Worm (Caenorhabditis elegans) whole organism, L4 larva: Measurements from ENCODE around the gene nhr-195.

Source experiments
- D1046.2 ChIP-seq: fragments of 200-800 bp; sonication (Bioruptor generic); IDR thresholded peaks from 2 replicates; pipeline ENCODE4 v1.3.6; 2022; ENCODE audit warnings: missing genetic modification characterization, missing compliant biosample characterization
- F44E2.7 ChIP-seq: fragments of 200-800 bp; sonication (Bioruptor generic); IDR thresholded peaks from 2 replicates; pipeline ENCODE4 v2.1.2; 2022; ENCODE audit warnings: missing genetic modification characterization, missing compliant biosample characterization
- F49E8.2 ChIP-seq: sonication (generic microtip); optimal IDR thresholded peaks from 2 replicates; lab custom pipeline; 2016; ENCODE audit warnings: missing compliant biosample characterization, mild to moderate bottlenecking, missing genetic modification characterization, borderline replicate concordance
- R02D3.7 ChIP-seq: fragments of 150-350 bp; sonication (generic microtip); optimal IDR thresholded peaks from 3 replicates; lab custom pipeline; 2014; ENCODE audit warnings: missing biosample characterization, missing genetic modification characterization
- T20F7.1 ChIP-seq: fragments of 200-800 bp; sonication (Bioruptor generic); optimal IDR thresholded peaks from 2 replicates; lab custom pipeline; 2018; ENCODE audit warnings: mild to moderate bottlenecking, missing genetic modification characterization, missing compliant biosample characterization
- Y48G9A.11 ChIP-seq: fragments of 200-800 bp; sonication (Bioruptor generic); IDR thresholded peaks from 2 replicates; pipeline ENCODE4 v1.3.6; 2022; ENCODE audit warnings: missing genetic modification reagents, missing genetic modification characterization, missing compliant biosample characterization
- Y75B8A.6 ChIP-seq: fragments of 200-800 bp; sonication (Bioruptor generic); IDR thresholded peaks from 2 replicates; pipeline ENCODE4 v1.3.6; 2022; ENCODE audit warnings: missing genetic modification reagents, missing genetic modification characterization, missing compliant biosample characterization
- aha-1 ChIP-seq: fragments of 150-350 bp; peaks from one replicate; lab custom pipeline; 2014; ENCODE audit warnings: missing biosample characterization, missing genetic modification characterization
- attf-4 ChIP-seq: sonication (generic microtip); optimal IDR thresholded peaks from 3 replicates; lab custom pipeline; 2017; ENCODE audit warnings: missing biosample characterization, missing genetic modification characterization
- ceh-32 ChIP-seq: sonication (generic microtip); optimal IDR thresholded peaks from 2 replicates; lab custom pipeline; 2016; ENCODE audit warnings: mild to moderate bottlenecking, missing genetic modification characterization, missing compliant biosample characterization; ENCODE audit not compliant: poor library complexity
- ceh-44 ChIP-seq: fragments of 200-800 bp; sonication (Bioruptor generic); IDR thresholded peaks from 2 replicates; pipeline ENCODE4 v1.3.6; 2022; ENCODE audit warnings: missing genetic modification reagents, missing genetic modification characterization, missing compliant biosample characterization
- ceh-62 ChIP-seq: sonication (generic microtip); optimal IDR thresholded peaks from 2 replicates; lab custom pipeline; 2017; ENCODE audit warnings: missing biosample characterization, missing genetic modification characterization
- ceh-82 ChIP-seq: sonication (generic microtip); optimal IDR thresholded peaks from 2 replicates; lab custom pipeline; 2017; ENCODE audit warnings: missing biosample characterization, missing genetic modification characterization
- ces-1 ChIP-seq: fragments of 150-350 bp; sonication (generic microtip); optimal IDR thresholded peaks from 4 replicates; lab custom pipeline; 2014; ENCODE audit warnings: missing biosample characterization, missing genetic modification reagents, missing genetic modification characterization
- cey-2 ChIP-seq: sonication (generic microtip); optimal IDR thresholded peaks from 3 replicates; lab custom pipeline; 2017; ENCODE audit warnings: missing genetic modification characterization, mild to moderate bottlenecking, missing compliant biosample characterization, antibody characterized with exemption, borderline replicate concordance; ENCODE audit not compliant: insufficient read depth
- ctbp-1 ChIP-seq: fragments of 200-800 bp; sonication (Bioruptor generic); IDR thresholded peaks from 2 replicates; pipeline ENCODE4 v1.3.6; 2022; ENCODE audit warnings: missing genetic modification reagents, missing genetic modification characterization, missing compliant biosample characterization
- daf-12 ChIP-seq: fragments of 150-350 bp; optimal IDR thresholded peaks from 2 replicates; lab custom pipeline; 2014; ENCODE audit warnings: missing biosample characterization, missing genetic modification reagents, missing genetic modification characterization
- daf-19 ChIP-seq: fragments of 200-800 bp; sonication (Bioruptor generic); conservative IDR thresholded peaks from 2 replicates; pipeline ENCODE4 v1.3.6; 2022; ENCODE audit warnings: missing genetic modification characterization, missing compliant biosample characterization
- dmd-9 ChIP-seq: fragments of 200-800 bp; sonication (Bioruptor generic); IDR thresholded peaks from 2 replicates; pipeline ENCODE4 v1.3.6; 2022; ENCODE audit warnings: missing genetic modification reagents, missing genetic modification characterization, missing compliant biosample characterization
- fos-1 ChIP-seq: fragments of 150-350 bp; optimal IDR thresholded peaks from 2 replicates; lab custom pipeline; 2014; ENCODE audit warnings: missing biosample characterization, missing genetic modification characterization
- gei-8 ChIP-seq: fragments of 200-800 bp; sonication (Bioruptor generic); optimal IDR thresholded peaks from 2 replicates; lab custom pipeline; 2018; ENCODE audit warnings: mild to moderate bottlenecking, missing genetic modification characterization, missing compliant biosample characterization
- lin-13 ChIP-seq: fragments of 150-350 bp; optimal IDR thresholded peaks from 2 replicates; lab custom pipeline; 2014; ENCODE audit warnings: missing biosample characterization, missing genetic modification reagents, missing genetic modification characterization
- lin-39 ChIP-seq: fragments of 150-350 bp; optimal IDR thresholded peaks from 2 replicates; lab custom pipeline; 2014; ENCODE audit warnings: missing biosample characterization, missing genetic modification reagents, missing genetic modification characterization
- lsy-2 ChIP-seq, 2 experiments: fragments of 150-350 bp in 1 of 2; sonication (generic microtip) in 1 of 2; optimal IDR thresholded peaks; 2 replicates each; lab custom pipeline; 2014 to 2017; ENCODE audit warnings: missing biosample characterization in 2 of 2, missing genetic modification characterization in 2 of 2
- mdt-29 ChIP-seq: fragments of 200-800 bp; sonication (Bioruptor generic); IDR thresholded peaks from 2 replicates; pipeline ENCODE4 v1.3.6; 2022; ENCODE audit warnings: missing genetic modification reagents, missing genetic modification characterization, missing compliant biosample characterization
- mep-1 ChIP-seq: fragments of 150-350 bp; sonication (generic microtip); optimal IDR thresholded peaks from 3 replicates; lab custom pipeline; 2014; ENCODE audit warnings: missing biosample characterization, missing genetic modification characterization
- mes-2 ChIP-seq: sonication (generic microtip); optimal IDR thresholded peaks from 2 replicates; lab custom pipeline; 2016; ENCODE audit warnings: missing genotype, mild to moderate bottlenecking, missing genetic modification characterization, missing compliant biosample characterization; ENCODE audit not compliant: poor library complexity, severe bottlenecking
- mxl-2 ChIP-seq: fragments of 200-800 bp; sonication (Bioruptor generic); conservative IDR thresholded peaks from 2 replicates; pipeline ENCODE4 v1.3.6; 2022; ENCODE audit warnings: missing genetic modification reagents, missing genetic modification characterization, missing compliant biosample characterization
- mxl-3 ChIP-seq: fragments of 200-800 bp; sonication (Bioruptor generic); optimal IDR thresholded peaks from 2 replicates; lab custom pipeline; 2018; ENCODE audit warnings: mild to moderate bottlenecking, missing genetic modification characterization, missing compliant biosample characterization
- nhr-102 ChIP-seq: sonication (generic microtip); optimal IDR thresholded peaks from 2 replicates; lab custom pipeline; 2016; ENCODE audit warnings: mild to moderate bottlenecking, missing genetic modification characterization, moderate library complexity, missing compliant biosample characterization
- nhr-11 ChIP-seq: fragments of 150-350 bp; optimal IDR thresholded peaks from 2 replicates; lab custom pipeline; 2014; ENCODE audit warnings: missing biosample characterization, missing genetic modification characterization
- nhr-237 ChIP-seq: sonication (generic microtip); optimal IDR thresholded peaks from 2 replicates; lab custom pipeline; 2017; ENCODE audit warnings: missing biosample characterization, missing genetic modification characterization
- nhr-25 ChIP-seq: sonication (generic microtip); optimal IDR thresholded peaks from 2 replicates; lab custom pipeline; 2017; ENCODE audit warnings: missing genetic modification characterization, mild to moderate bottlenecking, missing compliant biosample characterization, antibody characterized with exemption, moderate library complexity, borderline replicate concordance; ENCODE audit not compliant: insufficient read depth
- nhr-41 ChIP-seq: fragments of 200-800 bp; sonication (Bioruptor generic); IDR thresholded peaks from 2 replicates; pipeline ENCODE4 v1.3.6; 2022; ENCODE audit warnings: missing genetic modification reagents, missing genetic modification characterization, missing compliant biosample characterization
- nhr-42 ChIP-seq: fragments of 200-800 bp; sonication (Bioruptor generic); IDR thresholded peaks from 2 replicates; pipeline ENCODE4 v1.3.6; 2022; ENCODE audit warnings: missing genetic modification characterization, missing compliant biosample characterization
- nhr-48 ChIP-seq: sonication (generic microtip); optimal IDR thresholded peaks from 2 replicates; lab custom pipeline; 2016; ENCODE audit warnings: mild to moderate bottlenecking, missing genetic modification characterization, missing compliant biosample characterization
- nhr-77 ChIP-seq: fragments of 150-350 bp; optimal IDR thresholded peaks from 2 replicates; lab custom pipeline; 2014; ENCODE audit warnings: missing biosample characterization, missing genetic modification characterization
- rbr-2 ChIP-seq: sonication (generic microtip); optimal IDR thresholded peaks from 2 replicates; lab custom pipeline; 2016; ENCODE audit warnings: missing genotype, missing genetic modification characterization, missing compliant biosample characterization
- saeg-2 ChIP-seq: fragments of 200-800 bp; sonication (Bioruptor generic); IDR thresholded peaks from 2 replicates; pipeline ENCODE4 v1.3.6; 2022; ENCODE audit warnings: missing genetic modification reagents, missing genetic modification characterization, missing compliant biosample characterization
- sdz-12 ChIP-seq: fragments of 200-800 bp; sonication (Bioruptor generic); optimal IDR thresholded peaks from 2 replicates; lab custom pipeline; 2018; ENCODE audit warnings: mild to moderate bottlenecking, missing genetic modification characterization, missing compliant biosample characterization
- skn-1 ChIP-seq: fragments of 150-350 bp; optimal IDR thresholded peaks from 2 replicates; lab custom pipeline; 2014; ENCODE audit warnings: missing biosample characterization, missing genetic modification characterization
- spr-1 ChIP-seq: sonication (generic microtip); optimal IDR thresholded peaks from 2 replicates; lab custom pipeline; 2016; ENCODE audit warnings: mild to moderate bottlenecking, missing genetic modification characterization, missing compliant biosample characterization
- tag-97 ChIP-seq: fragments of 200-800 bp; sonication (Bioruptor generic); IDR thresholded peaks from 2 replicates; pipeline ENCODE4 v1.3.6; 2022; ENCODE audit warnings: missing genetic modification characterization, missing compliant biosample characterization
- unc-39 ChIP-seq: sonication (generic microtip); optimal IDR thresholded peaks from 2 replicates; lab custom pipeline; 2017; ENCODE audit warnings: missing biosample characterization, missing genetic modification characterization
- unc-62 ChIP-seq, 3 experiments: fragments of 150-350 bp in 1 of 3; sonication (generic microtip); optimal IDR thresholded peaks in 2 of 3; peaks in 1 of 3; 1 replicate in 1 of 3; 2 replicates in 2 of 3; lab custom pipeline; 2014 to 2017; ENCODE audit warnings: missing biosample characterization in 3 of 3, missing genetic modification characterization in 3 of 3, missing genetic modification reagents in 3 of 3, missing genotype in 1 of 3
- vab-7 ChIP-seq: fragments of 200-800 bp; sonication (Bioruptor generic); IDR thresholded peaks from 2 replicates; pipeline ENCODE4 v1.3.6; 2022; ENCODE audit warnings: missing genetic modification reagents, missing genetic modification characterization, missing compliant biosample characterization
- ztf-11 ChIP-seq: fragments of 150-350 bp; optimal IDR thresholded peaks from 2 replicates; lab custom pipeline; 2014; ENCODE audit warnings: missing biosample characterization, missing genetic modification characterization
- ztf-7 ChIP-seq: fragments of 150-350 bp; optimal IDR thresholded peaks from 2 replicates; lab custom pipeline; 2014; ENCODE audit warnings: missing biosample characterization, missing genetic modification characterization

Gene nhr-195

ce11 chrV:8936791-8937475 lies 35.2 kb downstream of the nhr-195 start (continued):
- TF ChIP-seq lin-39 (no peak), nhr-11 (tag; lab: Kevin White, UChicago) (peak; percentile 33), sdz-12 (GFP tag; lab: Kevin White, UChicago) (no peak), aha-1 (no peak)

ce11 chrV:8936184-8936589 lies 36.0 kb downstream of the nhr-195 start, which contains the start of gene unc-23:
TSS of gene unc-23 (plus strand) at chrV:8936359.
- TF ChIP-seq nhr-77 (tag; lab: Kevin White, UChicago) (peak; percentile 73), D1046.2 (no peak), ceh-32 (tag; lab: Kevin White, UChicago) (no peak), ceh-82 (no peak), attf-4 (tag; lab: Kevin White, UChicago) (no peak), F49E8.2 (tag; lab: Kevin White, UChicago) (no peak), daf-19 (GFP tag; lab: Robert Waterston, UW) (no peak), nhr-48 (peak; percentile 91), skn-1 (tag; lab: Kevin White, UChicago) (no peak), nhr-41 (GFP tag; lab: Robert Waterston, UW) (no peak), mdt-29 (GFP tag; lab: Robert Waterston, UW) (peak; percentile 99), Y75B8A.6 (GFP tag; lab: Robert Waterston, UW) (no peak; the same call in 1 of the 2 replicates), F44E2.7 (GFP tag; lab: Robert Waterston, UW) (no peak), nhr-42 (GFP tag; lab: Robert Waterston, UW) (peak; percentile 77; the same call in 1 of the 2 replicates), ceh-62 (tag; lab: Kevin White, UChicago) (no peak), ztf-11 (tag; lab: Kevin White, UChicago) (no peak), Y48G9A.11 (GFP tag; lab: Robert Waterston, UW) (0 out of 2 replicates have a peak, but pooled peaks have one; percentile 37), lsy-2 (tag; optimal IDR thresholded peaks at IDR 0.05; lab: Kevin White, UChicago) (peak in 1 of 2 experiments; percentile 71), unc-39 (tag; lab: Kevin White, UChicago) (no peak), mes-2 (peak; percentile 54), dmd-9 (GFP tag; lab: Robert Waterston, UW) (0 out of 2 replicates have a peak, but pooled peaks have one; percentile 15), rbr-2 (tag; lab: Kevin White, UChicago) (peak; percentile 35), daf-12 (tag; lab: Kevin White, UChicago) (no peak), mxl-2 (GFP tag; lab: Robert Waterston, UW) (0 out of 2 replicates have a peak, but pooled peaks have one; percentile 37), lin-13 (GFP tag; lab: Kevin White, UChicago) (no peak), nhr-25 (tag; lab: Kevin White, UChicago) (peak; percentile 88), mep-1 (peak; percentile 84), ztf-7 (tag; lab: Kevin White, UChicago) (peak; percentile 48), fos-1 (no peak), ces-1 (GFP tag; lab: Kevin White, UChicago) (no peak), cey-2 (tag; lab: Kevin White, UChicago) (peak; percentile 77), spr-1 (tag; lab: Kevin White, UChicago) (peak; percentile 76), ceh-44 (GFP tag; lab: Robert Waterston, UW) (no peak), T20F7.1 (GFP tag; lab: Kevin White, UChicago) (peak; percentile 45), tag-97 (no peak), nhr-237 (tag; lab: Kevin White, UChicago) (no peak), gei-8 (peak; percentile 50), nhr-102 (tag; lab: Kevin White, UChicago) (peak; percentile 83), vab-7 (peak; percentile 49; the same call in 1 of the 2 replicates), R02D3.7 (tag; lab: Kevin White, UChicago) (no peak), ctbp-1 (GFP tag; lab: Robert Waterston, UW) (peak; percentile 69), mxl-3 (GFP tag; lab: Kevin White, UChicago) (peak; percentile 54), unc-62 (GFP tag; optimal IDR thresholded peaks at IDR 0.05 in 1 of 2; lab: Kevin White, UChicago) (peak in 1 of 2 experiments; percentile 98), unc-62 (tag; optimal IDR thresholded peaks at IDR 0.05; lab: Kevin White, UChicago) (no peak), saeg-2 (GFP tag; lab: Robert Waterston, UW) (no peak)
